Fruit fly (Drosophila melanogaster): ENCODE measurements around the gene CG14422.

The CG14422 gene

DNA sequence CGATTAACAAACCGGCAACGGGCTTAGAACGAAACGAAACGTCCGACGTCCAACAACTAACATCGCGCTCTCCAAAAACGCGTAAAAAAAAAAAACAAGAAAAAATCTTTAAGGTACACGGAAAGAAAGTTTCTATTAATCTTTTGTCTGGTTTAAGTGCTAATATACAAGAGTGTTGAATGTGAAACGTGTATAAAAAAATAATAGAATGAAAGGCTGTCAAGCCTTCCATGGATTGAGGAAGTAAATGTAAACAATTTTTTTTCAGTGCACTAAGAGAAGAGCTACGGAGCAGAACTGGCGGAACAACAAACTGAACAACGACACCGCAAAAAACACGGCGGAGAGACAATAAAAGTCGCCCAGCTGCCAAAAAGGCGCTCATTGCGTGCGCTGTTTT, 23.4 kb upstream of the CG14422 start, which contains the start of gene CG3588 (continued):
- TF ChIP-seq nom (GFP tag; optimal IDR thresholded peaks at IDR 0.05) (no peak), Hr39 (optimal IDR thresholded peaks at IDR 0.05) (no peak), unpg (GFP tag; optimal IDR thresholded peaks at IDR 0.05) (peak; percentile 81), CG5180 (GFP tag; optimal IDR thresholded peaks at IDR 0.05) (no peak), CG4282 (GFP tag; optimal IDR thresholded peaks at IDR 0.05) (peak; percentile 6), eyg (GFP tag; optimal IDR thresholded peaks at IDR 0.05) (peak; percentile 55), HLH4C (GFP tag; IDR thresholded peaks at IDR 0.05; ENCODE audit: partially characterized antibody) (no peak), CG4360 (GFP tag; IDR thresholded peaks at IDR 0.05) (no peak), CG7987 (GFP tag; optimal IDR thresholded peaks at IDR 0.05) (peak; percentile 26), row (GFP tag; IDR thresholded peaks at IDR 0.05) (peak; percentile 79), otp (GFP tag; IDR thresholded peaks at IDR 0.05) (peak; percentile 51; the same call in 1 of the 3 replicates), HHEX (GFP tag; optimal IDR thresholded peaks at IDR 0.05) (peak; percentile 67), insv (GFP tag; optimal IDR thresholded peaks at IDR 0.05) (no peak), Sry-β (GFP tag; optimal IDR thresholded peaks at IDR 0.05) (no peak), jing (GFP tag; optimal IDR thresholded peaks at IDR 0.05) (peak; percentile 1), jumu (GFP tag; optimal IDR thresholded peaks at IDR 0.05) (no peak), chif (GFP tag; optimal IDR thresholded peaks at IDR 0.05) (peak; percentile 24 to 63), Lim3 (GFP tag; IDR thresholded peaks at IDR 0.05) (no peak), Dek (tag; optimal IDR thresholded peaks at IDR 0.05) (peak; percentile 69), gce (GFP tag; IDR thresholded peaks at IDR 0.05) (peak; percentile 56; the same call in 1 of the 3 replicates), H2.0 (GFP tag; IDR thresholded peaks at IDR 0.05) (peak; percentile 81), Dip3 (GFP tag; optimal IDR thresholded peaks at IDR 0.05) (peak; percentile 59), crc (GFP tag; optimal IDR thresholded peaks at IDR 0.05) (no peak), luna (GFP tag; optimal IDR thresholded peaks at IDR 0.05) (no peak), fu2 (GFP tag; optimal IDR thresholded peaks at IDR 0.05) (peak; percentile 66), pita (GFP tag; optimal IDR thresholded peaks at IDR 0.05) (no peak), CG8359 (GFP tag; optimal IDR thresholded peaks at IDR 0.05; ENCODE audit: borderline replicate concordance) (no peak), ken (GFP tag; IDR thresholded peaks at IDR 0.05) (peak; percentile 68; the same call in 2 of the 3 replicates), org-1 (GFP tag; optimal IDR thresholded peaks at IDR 0.05) (peak; percentile 36), CG6765 (GFP tag; optimal IDR thresholded peaks at IDR 0.05) (peak; percentile 53), fd3F (GFP tag; optimal IDR thresholded peaks at IDR 0.05) (peak; percentile 66), CG15479 (GFP tag; optimal IDR thresholded peaks at IDR 0.05) (no peak), CG31224 (GFP tag; IDR thresholded peaks at IDR 0.05) (peak; percentile 62), Sox102F (GFP tag; optimal IDR thresholded peaks at IDR 0.05) (peak; percentile 60), CG8290 (GFP tag; optimal IDR thresholded peaks at IDR 0.05) (no peak), CG8290 (tag; optimal IDR thresholded peaks at IDR 0.05) (peak in 1 of 2 experiments; percentile 66), caup (GFP tag; optimal IDR thresholded peaks at IDR 0.05; ENCODE audit: severe bottlenecking) (peak; percentile 77), H15 (GFP tag; IDR thresholded peaks at IDR 0.05) (peak; percentile 68), CG12942 (GFP tag; optimal IDR thresholded peaks at IDR 0.05) (peak; percentile 16), sens-2 (GFP tag; IDR thresholded peaks at IDR 0.05) (no peak), ssp (GFP tag; IDR thresholded peaks at IDR 0.05) (0 out of 2 replicates have a peak, but pooled peaks have one; percentile 5), Hr3 (GFP tag; optimal IDR thresholded peaks at IDR 0.05) (peak; percentile 53), crol (GFP tag; IDR thresholded peaks at IDR 0.05) (no peak), odd (GFP tag; optimal IDR thresholded peaks at IDR 0.05) (peak; percentile 48), br (optimal IDR thresholded peaks at IDR 0.05) (no peak), CG9215 (GFP tag; IDR thresholded peaks at IDR 0.05) (peak; percentile 60), pan (optimal IDR thresholded peaks at IDR 0.05) (no peak), pan (GFP tag; optimal IDR thresholded peaks at IDR 0.05 in 1 of 2, IDR thresholded peaks at IDR 0.05 in 1 of 2) (peak in 1 of 2 experiments; percentile 80), Aef1 (GFP tag; IDR thresholded peaks at IDR 0.05) (peak; percentile 80), Dad (GFP tag; optimal IDR thresholded peaks at IDR 0.05) (peak; percentile 48), CG30020 (tag; optimal IDR thresholded peaks at IDR 0.05) (no peak), ase (GFP tag; IDR thresholded peaks at IDR 0.05) (peak; percentile 62; the same call in 2 of the 3 replicates)

Data from whole organism, embryonic.